Worm (Caenorhabditis elegans) whole organism, young adult: ENCODE results near the gene F39E9.14.
A peak's percentile ranks its signal among the peaks of the same experiment; 100 is the strongest.

Experiments used
- C06A6.2 ChIP-seq: fragments of 200-800 bp; sonication (Bioruptor generic); conservative IDR thresholded peaks from 2 replicates; pipeline ENCODE4 v1.3.6; 2022; ENCODE audit warnings: missing genetic modification characterization, missing compliant biosample characterization
- F22D6.2 ChIP-seq: sonication (generic microtip); optimal IDR thresholded peaks from 2 replicates; lab custom pipeline; 2016; ENCODE audit warnings: mild to moderate bottlenecking, missing genetic modification characterization, missing compliant biosample characterization
- F37B4.10 ChIP-seq: fragments of 200-800 bp; sonication (Bioruptor generic); IDR thresholded peaks from 2 replicates; pipeline ENCODE4 v1.3.6; 2022; ENCODE audit warnings: missing genetic modification characterization, missing compliant biosample characterization
- F55B11.4 ChIP-seq: sonication (generic microtip); optimal IDR thresholded peaks from 2 replicates; lab custom pipeline; 2016; ENCODE audit warnings: missing compliant biosample characterization, missing genetic modification characterization, borderline replicate concordance; ENCODE audit not compliant: insufficient read depth
- F57A8.1 ChIP-seq: fragments of 200-800 bp; sonication (Bioruptor generic); optimal IDR thresholded peaks from 2 replicates; lab custom pipeline; 2018; ENCODE audit warnings: mild to moderate bottlenecking, missing genetic modification characterization, moderate library complexity, missing compliant biosample characterization
- F57C9.4 ChIP-seq: sonication (generic microtip); optimal IDR thresholded peaks from 2 replicates; lab custom pipeline; 2017; ENCODE audit warnings: mild to moderate bottlenecking, missing genetic modification characterization, missing compliant biosample characterization
- K11D2.4 ChIP-seq: fragments of 200-800 bp; sonication (Bioruptor generic); IDR thresholded peaks from 2 replicates; pipeline ENCODE4 v1.3.6; 2022; ENCODE audit warnings: missing genetic modification reagents, missing genetic modification characterization, missing compliant biosample characterization
- K12H6.12 ChIP-seq: fragments of 200-800 bp; sonication (Bioruptor generic); optimal IDR thresholded peaks from 2 replicates; lab custom pipeline; 2018; ENCODE audit warnings: mild to moderate bottlenecking, missing genetic modification characterization, missing compliant biosample characterization
- Y53F4B.3 ChIP-seq: fragments of 200-800 bp; sonication (Bioruptor generic); IDR thresholded peaks from 2 replicates; pipeline ENCODE4 v1.3.6; 2022; ENCODE audit warnings: missing genetic modification reagents, missing genetic modification characterization, missing compliant biosample characterization
- Y79H2A.3 ChIP-seq: fragments of 200-800 bp; sonication (Bioruptor generic); conservative IDR thresholded peaks from 2 replicates; pipeline ENCODE4 v1.3.6; 2022; ENCODE audit warnings: missing genetic modification reagents, missing genetic modification characterization, missing compliant biosample characterization
- ZK185.1 ChIP-seq: sonication (generic microtip); optimal IDR thresholded peaks from 2 replicates; lab custom pipeline; 2016; ENCODE audit warnings: mild to moderate bottlenecking, missing genetic modification characterization, missing compliant biosample characterization; ENCODE audit not compliant: poor library complexity, severe bottlenecking
- akir-1 ChIP-seq: fragments of 200-800 bp; sonication (Bioruptor generic); optimal IDR thresholded peaks from 2 replicates; lab custom pipeline; 2018; ENCODE audit warnings: mild to moderate bottlenecking, missing genetic modification characterization, moderate library complexity, missing compliant biosample characterization
- aptf-2 ChIP-seq: fragments of 200-800 bp; sonication (Bioruptor generic); conservative IDR thresholded peaks from 2 replicates; pipeline ENCODE4 v1.3.6; 2022; ENCODE audit warnings: missing genetic modification reagents, missing genetic modification characterization, missing compliant biosample characterization
- attf-5 ChIP-seq: fragments of 200-800 bp; sonication (Bioruptor generic); optimal IDR thresholded peaks from 2 replicates; lab custom pipeline; 2018; ENCODE audit warnings: mild to moderate bottlenecking, missing genetic modification characterization, missing compliant biosample characterization
- die-1 ChIP-seq: sonication (generic microtip); optimal IDR thresholded peaks from 2 replicates; lab custom pipeline; 2016; ENCODE audit warnings: missing genotype, mild to moderate bottlenecking, missing genetic modification characterization, missing compliant biosample characterization
- egl-44 ChIP-seq: fragments of 200-800 bp; sonication (Bioruptor generic); IDR thresholded peaks from 2 replicates; pipeline ENCODE4 v1.3.6; 2022; ENCODE audit warnings: missing genetic modification reagents, missing genetic modification characterization, missing compliant biosample characterization
- let-607 ChIP-seq, 2 experiments: fragments of 200-800 bp in 1 of 2; sonication (Bioruptor generic) in 1 of 2; sonication (generic microtip) in 1 of 2; optimal IDR thresholded peaks; 2 replicates each; lab custom pipeline; 2016 to 2018; ENCODE audit warnings: mild to moderate bottlenecking in 2 of 2, missing compliant biosample characterization in 2 of 2, missing genetic modification characterization in 2 of 2, moderate library complexity in 2 of 2, missing genotype in 1 of 2
- lsl-1 ChIP-seq: fragments of 200-800 bp; sonication (Bioruptor generic); optimal IDR thresholded peaks from 2 replicates; lab custom pipeline; 2018; ENCODE audit warnings: mild to moderate bottlenecking, missing genetic modification characterization, moderate library complexity, missing compliant biosample characterization
- lsy-27 ChIP-seq: sonication (generic microtip); optimal IDR thresholded peaks from 2 replicates; lab custom pipeline; 2017; ENCODE audit warnings: missing genetic modification characterization, mild to moderate bottlenecking, missing compliant biosample characterization, antibody characterized with exemption, missing genotype, borderline replicate concordance; ENCODE audit not compliant: insufficient read depth
- madf-8 ChIP-seq: fragments of 200-800 bp; sonication (Bioruptor generic); conservative IDR thresholded peaks from 2 replicates; pipeline ENCODE4 v1.3.6; 2022; ENCODE audit warnings: missing genetic modification reagents, missing genetic modification characterization, missing compliant biosample characterization
- mes-4 ChIP-seq: sonication (generic microtip); optimal IDR thresholded peaks from 2 replicates; lab custom pipeline; 2016; ENCODE audit warnings: missing genotype, missing genetic modification characterization, missing compliant biosample characterization
- nfya-1 ChIP-seq: sonication (generic microtip); optimal IDR thresholded peaks from 2 replicates; lab custom pipeline; 2017; ENCODE audit warnings: antibody characterized with exemption, missing compliant biosample characterization, missing genetic modification characterization, borderline replicate concordance; ENCODE audit not compliant: insufficient read depth
- nhr-120 ChIP-seq: fragments of 200-800 bp; sonication (Bioruptor generic); IDR thresholded peaks from 2 replicates; pipeline ENCODE4 v1.3.6; 2022; ENCODE audit warnings: missing genetic modification characterization, missing compliant biosample characterization
- nhr-80 ChIP-seq: sonication (generic microtip); optimal IDR thresholded peaks from 2 replicates; lab custom pipeline; 2016; ENCODE audit warnings: missing genetic modification characterization, missing compliant biosample characterization
- pbrm-1 ChIP-seq: fragments of 200-800 bp; sonication (Bioruptor generic); IDR thresholded peaks from 2 replicates; pipeline ENCODE4 v1.3.6; 2022; ENCODE audit warnings: missing genetic modification reagents, missing genetic modification characterization, missing compliant biosample characterization
- rcor-1 ChIP-seq: fragments of 200-800 bp; sonication (Bioruptor generic); IDR thresholded peaks from 2 replicates; pipeline ENCODE4 v1.3.6; 2022; ENCODE audit warnings: missing genetic modification reagents, missing genetic modification characterization, missing compliant biosample characterization
- rec-8 ChIP-seq, 2 experiments: sonication (generic microtip); optimal IDR thresholded peaks; 2 replicates each; lab custom pipeline; 2016; ENCODE audit warnings: mild to moderate bottlenecking in 2 of 2, missing genetic modification characterization in 2 of 2, missing genetic modification reagents in 2 of 2, missing genotype in 2 of 2, missing biosample characterization in 1 of 2, missing compliant biosample characterization in 1 of 2, moderate library complexity in 1 of 2
- tbp1 ChIP-seq: fragments of 200-800 bp; sonication (Bioruptor generic); optimal IDR thresholded peaks from 2 replicates; lab custom pipeline; 2018; ENCODE audit warnings: mild to moderate bottlenecking, missing genetic modification characterization, missing compliant biosample characterization
- tbx-9 ChIP-seq: sonication (generic microtip); optimal IDR thresholded peaks from 2 replicates; lab custom pipeline; 2016; ENCODE audit warnings: borderline replicate concordance, missing genetic modification characterization, inconsistent platforms, missing compliant biosample characterization
- tlf-1 ChIP-seq: fragments of 200-800 bp; sonication (Bioruptor generic); optimal IDR thresholded peaks from 2 replicates; lab custom pipeline; 2018; ENCODE audit warnings: mild to moderate bottlenecking, missing genetic modification characterization, missing compliant biosample characterization
- zim-3 ChIP-seq: sonication (generic microtip); optimal IDR thresholded peaks from 2 replicates; lab custom pipeline; 2017; ENCODE audit warnings: mild to moderate bottlenecking, missing genetic modification characterization, moderate library complexity, missing compliant biosample characterization

F39E9.14 gene

DNA sequence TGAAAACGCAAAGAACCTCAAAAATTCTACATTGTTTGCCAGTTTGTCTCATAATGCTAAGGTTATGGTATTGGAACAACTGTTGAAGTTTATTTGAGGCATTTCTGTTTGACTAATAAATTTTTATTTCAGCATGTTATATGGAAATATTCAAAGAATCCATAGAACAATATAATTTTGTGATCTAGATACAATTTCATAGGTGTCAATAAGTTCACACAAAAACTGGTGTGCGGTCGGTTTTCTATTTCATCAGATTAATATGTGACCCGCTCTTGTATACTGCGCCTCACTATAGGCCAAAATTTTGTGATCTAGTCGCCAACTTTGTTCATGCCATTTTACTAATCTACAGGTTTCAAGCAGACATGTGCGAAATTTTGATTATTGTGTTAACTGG, 9.0 kb upstream of the F39E9.14 start, which contains the start of gene btb-22:
btb-22 (plus strand) TSS at position 301 of the 400 bp plus-strand sequence.
- TF ChIP-seq rcor-1 (GFP tag; lab: Robert Waterston, UW) (no peak), rec-8 (tag; optimal IDR thresholded peaks at IDR 0.05; lab: Kevin White, UChicago) (no peak), mes-4 (tag; lab: Kevin White, UChicago) (no peak), F22D6.2 (no peak), lsl-1 (GFP tag; lab: Kevin White, UChicago) (no peak), madf-8 (no peak), lsy-27 (tag; lab: Kevin White, UChicago) (no peak), nfya-1 (no peak), akir-1 (GFP tag; lab: Kevin White, UChicago) (no peak), K11D2.4 (GFP tag; lab: Robert Waterston, UW) (no peak), nhr-120 (GFP tag; lab: Robert Waterston, UW) (no peak), Y79H2A.3 (no peak), Y53F4B.3 (GFP tag; lab: Robert Waterston, UW) (no peak)

DNA sequence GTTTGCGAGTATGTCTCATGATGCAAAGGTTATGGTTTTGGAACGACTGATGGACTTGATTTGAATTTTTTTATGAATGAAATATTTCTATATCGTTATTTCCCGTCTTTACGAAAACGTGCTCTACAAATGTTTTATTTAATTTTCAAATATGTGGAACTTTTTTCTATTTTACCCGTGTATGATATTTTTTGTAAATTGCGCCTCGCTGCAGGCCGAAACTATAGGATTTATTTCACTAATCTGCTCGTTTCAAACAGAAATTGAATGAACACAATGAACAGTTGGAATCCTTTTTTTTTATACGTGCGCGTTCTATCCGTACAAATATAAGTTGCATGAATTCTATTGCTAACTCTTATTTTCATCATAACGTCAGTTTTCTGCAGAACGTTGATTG, 7.5 kb upstream of the F39E9.14 start, which contains the start of gene btb-18:
btb-18 (plus strand) TSS at position 301 of the 400 bp plus-strand sequence.
- TF ChIP-seq K12H6.12 (tag; lab: Kevin White, UChicago) (no peak), F57A8.1 (GFP tag; lab: Kevin White, UChicago) (no peak), tlf-1 (no peak), Y79H2A.3 (no peak), C06A6.2 (GFP tag; lab: Robert Waterston, UW) (no peak), F22D6.2 (no peak), zim-3 (tag; lab: Kevin White, UChicago) (no peak), tbx-9 (tag; lab: Kevin White, UChicago) (no peak), let-607 (tag; optimal IDR thresholded peaks at IDR 0.05; lab: Kevin White, UChicago) (no peak), aptf-2 (GFP tag; lab: Robert Waterston, UW) (no peak), lsy-27 (tag; lab: Kevin White, UChicago) (no peak), pbrm-1 (GFP tag; lab: Robert Waterston, UW) (no peak), F55B11.4 (no peak), F37B4.10 (GFP tag; lab: Robert Waterston, UW) (no peak), attf-5 (GFP tag; lab: Kevin White, UChicago) (no peak), F57C9.4 (tag; lab: Kevin White, UChicago) (no peak)

DNA sequence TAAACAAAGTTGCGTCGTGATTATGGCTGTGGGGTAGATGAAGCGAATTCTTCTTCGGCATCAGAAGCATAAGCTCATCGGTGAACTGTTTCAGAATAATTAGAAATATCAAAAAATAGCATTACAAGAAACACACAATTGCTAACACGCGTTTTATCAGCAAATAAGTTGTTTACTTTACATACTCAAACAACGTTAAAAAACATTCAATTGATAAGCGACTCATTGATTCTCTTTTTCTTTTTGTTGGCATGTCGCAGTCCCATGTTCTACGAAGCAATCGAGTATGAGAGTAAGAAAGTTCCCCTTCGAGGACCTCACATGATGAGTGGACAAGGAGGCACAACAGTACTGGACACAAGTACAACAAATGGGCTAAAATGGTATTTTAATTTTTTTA, 6.2 kb upstream of the F39E9.14 start, which contains the start of gene btb-16:
btb-16 (plus strand) TSS at position 240 of the 400 bp plus-strand sequence.
- TF ChIP-seq egl-44 (GFP tag; lab: Robert Waterston, UW): no peak
- TF ChIP-seq C06A6.2 (GFP tag; lab: Robert Waterston, UW): no peak
- peak; percentile 36 for TF ChIP-seq nhr-80 (tag; lab: Kevin White, UChicago)

DNA sequence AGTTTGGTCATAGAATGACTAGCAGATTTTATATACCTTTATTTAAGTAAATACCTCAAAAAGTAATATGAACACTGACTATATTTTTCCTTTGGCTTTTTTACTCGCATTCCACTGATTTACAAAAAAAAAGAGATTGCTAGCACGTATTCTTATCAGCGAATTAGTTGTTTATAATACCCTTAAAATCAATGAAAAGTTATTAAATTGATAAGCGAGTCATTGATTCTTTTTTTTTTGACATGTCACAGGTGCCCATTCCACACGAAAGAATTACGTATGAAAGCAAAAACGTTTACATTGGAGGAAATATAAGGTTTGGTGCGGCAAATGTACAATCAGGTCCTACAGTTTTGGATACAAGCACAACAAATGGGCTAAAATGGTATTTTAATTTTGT, 4.7 kb upstream of the F39E9.14 start, which contains the start of gene btb-17:
btb-17 (plus strand) TSS at position 213 of the 400 bp plus-strand sequence.
- TF ChIP-seq die-1 (tag; lab: Kevin White, UChicago) (no peak), nhr-80 (tag; lab: Kevin White, UChicago) (peak; percentile 35), ZK185.1 (tag; lab: Kevin White, UChicago) (no peak), tbp1 (no peak), F37B4.10 (GFP tag; lab: Robert Waterston, UW) (no peak)
